Worm (Caenorhabditis elegans) whole organism, L4/young adult: ENCODE results near the gene spe-36.

Experiments
- W03F9.2 ChIP-seq: fragments of 150-350 bp; optimal IDR thresholded peaks from 2 replicates; lab custom pipeline; 2014; ENCODE audit warnings: missing biosample characterization, missing genetic modification characterization
- dao-5 ChIP-seq: sonication (generic microtip); optimal IDR thresholded peaks from 2 replicates; lab custom pipeline; 2016; ENCODE audit warnings: missing genotype, missing genetic modification characterization, moderate library complexity, missing compliant biosample characterization
- him-1 ChIP-seq: sonication (generic microtip); optimal IDR thresholded peaks from 2 replicates; lab custom pipeline; 2016; ENCODE audit warnings: missing genotype, missing genetic modification reagents, missing genetic modification characterization, missing compliant biosample characterization

DNA sequence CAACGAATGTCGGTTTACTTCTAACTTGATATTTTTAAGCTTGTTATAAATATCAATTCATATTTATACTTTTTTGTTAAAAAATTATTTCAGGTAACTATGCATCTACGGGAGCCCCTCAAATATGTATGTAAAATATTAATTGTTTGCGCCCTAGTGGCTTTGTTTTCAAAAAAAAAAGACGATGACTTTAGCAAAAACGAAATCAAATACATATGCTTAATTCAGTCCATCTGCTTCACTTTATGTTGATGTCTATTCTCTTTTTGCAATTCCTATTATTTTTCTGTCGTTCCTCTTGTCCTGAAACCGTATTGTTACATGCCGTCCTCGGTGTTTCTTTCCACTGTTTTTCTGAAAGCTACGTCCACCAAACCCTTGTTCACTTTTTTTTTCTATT is 22.3 kb downstream of the spe-36 start:
- TF ChIP-seq dao-5 (tag; lab: Kevin White, UChicago) (no peak), W03F9.2 (tag; lab: Kevin White, UChicago) (no peak), him-1 (tag; lab: Kevin White, UChicago) (no peak)
